Worm (Caenorhabditis elegans): ENCODE data around the gene ugt-18.

DNA sequence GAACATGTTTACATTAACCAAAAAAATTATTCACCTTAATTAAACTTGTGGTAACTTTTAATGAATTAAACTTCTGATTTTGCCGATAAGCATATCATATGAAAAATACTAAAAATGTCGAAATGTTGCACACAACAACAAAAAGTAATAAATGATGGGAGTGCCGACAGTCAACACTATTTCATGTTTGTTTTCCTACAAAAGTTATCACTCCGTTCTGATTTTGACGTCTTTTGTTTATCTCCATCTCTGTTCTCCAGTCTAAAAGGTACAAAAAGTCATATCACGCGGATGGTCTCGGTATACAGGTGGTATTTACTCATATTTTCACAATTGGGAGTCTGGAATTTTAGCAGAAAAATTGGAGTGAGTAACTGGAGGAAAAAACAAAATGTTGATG is 4.7 kb upstream of the ugt-18 start:
- TF ChIP-seq cog-1 (tag; optimal IDR thresholded peaks at IDR 0.05) (no peak), ref-1 (GFP tag; conservative IDR thresholded peaks at IDR 0.05) (no peak), klf-2 (GFP tag; conservative IDR thresholded peaks at IDR 0.05) (no peak), flt-1 (GFP tag; IDR thresholded peaks at IDR 0.05) (no peak), ztf-29 (GFP tag; IDR thresholded peaks at IDR 0.05) (no peak), tab-1 (GFP tag; IDR thresholded peaks at IDR 0.05) (no peak), ztf-23 (GFP tag; IDR thresholded peaks at IDR 0.05) (no peak), med-1 (GFP tag; optimal IDR thresholded peaks at IDR 0.05; ENCODE audit: insufficient read depth) (no peak), T22C8.4 (GFP tag; IDR thresholded peaks at IDR 0.05) (no peak)

All from whole organism, midembryonic.